Worm (Caenorhabditis elegans) whole organism, late embryonic: ENCODE measurements around the gene F13D12.3.
A peak's percentile ranks its signal among the peaks of the same experiment; 100 is the strongest.

ENCODE experiments used
- C38D4.7 ChIP-seq: fragments of 200-800 bp; sonication (Bioruptor generic); optimal IDR thresholded peaks from 2 replicates; lab custom pipeline; 2018; ENCODE audit warnings: mild to moderate bottlenecking, missing genetic modification characterization, moderate library complexity, missing compliant biosample characterization
- F13H6.1 ChIP-seq: sonication (generic microtip); optimal IDR thresholded peaks from 2 replicates; lab custom pipeline; 2016; ENCODE audit warnings: missing genetic modification characterization, missing compliant biosample characterization
- K09A11.1 ChIP-seq: sonication (generic microtip); optimal IDR thresholded peaks from 2 replicates; lab custom pipeline; 2017; ENCODE audit warnings: antibody characterized with exemption, mild to moderate bottlenecking, missing genetic modification characterization, missing compliant biosample characterization; ENCODE audit not compliant: insufficient read depth
- Y22D7AL.16 ChIP-seq: sonication (generic microtip); optimal IDR thresholded peaks from 2 replicates; lab custom pipeline; 2016; ENCODE audit warnings: missing genetic modification characterization, missing compliant biosample characterization
- ahr-1 ChIP-seq: sonication (generic microtip); optimal IDR thresholded peaks from 2 replicates; lab custom pipeline; 2016; ENCODE audit warnings: missing genetic modification characterization, missing compliant biosample characterization
- ama-1 ChIP-seq: fragments of 150-350 bp; optimal IDR thresholded peaks from 2 replicates; lab custom pipeline; 2014
- ceh-14 ChIP-seq: sonication (generic microtip); optimal IDR thresholded peaks from 2 replicates; lab custom pipeline; 2016; ENCODE audit warnings: missing genotype, missing genetic modification characterization, missing compliant biosample characterization
- ceh-19 ChIP-seq: fragments of 200-800 bp; sonication (Bioruptor generic); optimal IDR thresholded peaks from 2 replicates; lab custom pipeline; 2018; ENCODE audit warnings: mild to moderate bottlenecking, missing genetic modification characterization, missing compliant biosample characterization
- ceh-2 ChIP-seq: sonication (generic microtip); optimal IDR thresholded peaks from 2 replicates; lab custom pipeline; 2016; ENCODE audit warnings: missing genotype, missing genetic modification characterization, missing compliant biosample characterization
- ceh-22 ChIP-seq: sonication (generic microtip); optimal IDR thresholded peaks from 2 replicates; lab custom pipeline; 2017; ENCODE audit warnings: missing biosample characterization, missing genetic modification characterization
- ceh-30 ChIP-seq: fragments of 150-350 bp; optimal IDR thresholded peaks from 2 replicates; lab custom pipeline; 2014; ENCODE audit warnings: missing biosample characterization, missing genetic modification characterization
- ceh-6 ChIP-seq: fragments of 200-800 bp; sonication (Bioruptor generic); optimal IDR thresholded peaks from 2 replicates; lab custom pipeline; 2018; ENCODE audit warnings: mild to moderate bottlenecking, missing genetic modification characterization, missing compliant biosample characterization
- che-1 ChIP-seq: sonication (generic microtip); optimal IDR thresholded peaks from 2 replicates; lab custom pipeline; 2016; ENCODE audit warnings: mild to moderate bottlenecking, missing genetic modification characterization, missing compliant biosample characterization
- dve-1 ChIP-seq: sonication (generic microtip); optimal IDR thresholded peaks from 2 replicates; lab custom pipeline; 2017; ENCODE audit warnings: antibody characterized with exemption, mild to moderate bottlenecking, missing genetic modification characterization, missing compliant biosample characterization
- elt-2 ChIP-seq: sonication (generic microtip); optimal IDR thresholded peaks from 2 replicates; lab custom pipeline; 2016; ENCODE audit warnings: missing genetic modification reagents, missing genetic modification characterization, missing compliant biosample characterization
- elt-4 ChIP-seq: sonication (generic microtip); optimal IDR thresholded peaks from 2 replicates; lab custom pipeline; 2016; ENCODE audit warnings: missing genetic modification characterization, missing compliant biosample characterization
- ets-4 ChIP-seq: sonication (generic microtip); optimal IDR thresholded peaks from 2 replicates; lab custom pipeline; 2016; ENCODE audit warnings: missing genetic modification characterization, missing compliant biosample characterization
- eyg-1 ChIP-seq: sonication (generic microtip); optimal IDR thresholded peaks from 2 replicates; lab custom pipeline; 2016; ENCODE audit warnings: missing genotype, missing genetic modification characterization, missing compliant biosample characterization
- fax-1 ChIP-seq: sonication (generic microtip); optimal IDR thresholded peaks from 2 replicates; lab custom pipeline; 2016; ENCODE audit warnings: missing genotype, missing genetic modification characterization, missing compliant biosample characterization
- fkh-10 ChIP-seq: fragments of 150-350 bp; optimal IDR thresholded peaks from 2 replicates; lab custom pipeline; 2014; ENCODE audit warnings: missing biosample characterization, missing genetic modification reagents, missing genetic modification characterization
- fkh-6 ChIP-seq: sonication (generic microtip); optimal IDR thresholded peaks from 2 replicates; lab custom pipeline; 2016; ENCODE audit warnings: missing genetic modification characterization, missing compliant biosample characterization
- gmeb-2 ChIP-seq: sonication (generic microtip); optimal IDR thresholded peaks from 2 replicates; lab custom pipeline; 2016; ENCODE audit warnings: missing genetic modification characterization, inconsistent platforms, missing compliant biosample characterization
- hlh-13 ChIP-seq: fragments of 200-800 bp; sonication (Bioruptor generic); optimal IDR thresholded peaks from 2 replicates; lab custom pipeline; 2018; ENCODE audit warnings: mild to moderate bottlenecking, missing genetic modification characterization, missing compliant biosample characterization
- hlh-15 ChIP-seq: sonication (generic microtip); optimal IDR thresholded peaks from 2 replicates; lab custom pipeline; 2016; ENCODE audit warnings: missing genetic modification characterization, missing compliant biosample characterization
- hlh-30 ChIP-seq: sonication (generic microtip); optimal IDR thresholded peaks from 2 replicates; lab custom pipeline; 2017; ENCODE audit warnings: antibody characterized with exemption, missing genetic modification characterization, missing compliant biosample characterization; ENCODE audit not compliant: insufficient read depth
- hlh-6 ChIP-seq: sonication (generic microtip); optimal IDR thresholded peaks from 2 replicates; lab custom pipeline; 2016; ENCODE audit warnings: missing genotype, missing genetic modification characterization, missing compliant biosample characterization
- hlh-8 ChIP-seq: sonication (generic microtip); optimal IDR thresholded peaks from 2 replicates; lab custom pipeline; 2016; ENCODE audit warnings: missing genotype, missing genetic modification characterization, missing compliant biosample characterization
- lim-6 ChIP-seq: sonication (generic microtip); optimal IDR thresholded peaks from 2 replicates; lab custom pipeline; 2016; ENCODE audit warnings: missing genetic modification characterization, missing compliant biosample characterization
- madf-2 ChIP-seq: sonication (generic microtip); optimal IDR thresholded peaks from 2 replicates; lab custom pipeline; 2017; ENCODE audit warnings: missing genetic modification characterization, missing compliant biosample characterization
- mec-3 ChIP-seq: sonication (generic microtip); optimal IDR thresholded peaks from 2 replicates; lab custom pipeline; 2016; ENCODE audit warnings: borderline replicate concordance, missing genetic modification characterization, missing compliant biosample characterization
- nfya-1 ChIP-seq: sonication (generic microtip); optimal IDR thresholded peaks from 2 replicates; lab custom pipeline; 2017; ENCODE audit warnings: missing genetic modification characterization, mild to moderate bottlenecking, missing compliant biosample characterization, antibody characterized with exemption, moderate library complexity
- nhr-11 ChIP-seq: fragments of 150-350 bp; optimal IDR thresholded peaks from 2 replicates; lab custom pipeline; 2014; ENCODE audit warnings: missing biosample characterization, missing genetic modification characterization
- npax-4 ChIP-seq: sonication (generic microtip); optimal IDR thresholded peaks from 2 replicates; lab custom pipeline; 2016; ENCODE audit warnings: missing genetic modification characterization, missing compliant biosample characterization
- odd-2 ChIP-seq: sonication (generic microtip); optimal IDR thresholded peaks from 2 replicates; lab custom pipeline; 2017; ENCODE audit warnings: antibody characterized with exemption, mild to moderate bottlenecking, missing genetic modification characterization, missing compliant biosample characterization
- pag-3 ChIP-seq: sonication (generic microtip); optimal IDR thresholded peaks from 2 replicates; lab custom pipeline; 2016; ENCODE audit warnings: missing compliant biosample characterization, missing genetic modification characterization, borderline replicate concordance
- pha-4 ChIP-seq: fragments of 150-350 bp; optimal IDR thresholded peaks from 2 replicates; lab custom pipeline; 2018; ENCODE audit warnings: missing biosample characterization, missing genetic modification reagents, missing genetic modification characterization
- pqm-1 ChIP-seq: sonication (generic microtip); optimal IDR thresholded peaks from 2 replicates; lab custom pipeline; 2016; ENCODE audit warnings: missing genetic modification characterization, missing compliant biosample characterization
- rnt-1 ChIP-seq: sonication (generic microtip); optimal IDR thresholded peaks from 2 replicates; lab custom pipeline; 2016; ENCODE audit warnings: missing genetic modification characterization, missing compliant biosample characterization
- sdc-2 ChIP-seq: sonication (generic microtip); optimal IDR thresholded peaks from 2 replicates; lab custom pipeline; 2016; ENCODE audit warnings: missing genotype, missing genetic modification characterization, missing compliant biosample characterization
- sox-2 ChIP-seq: fragments of 200-800 bp; sonication (Bioruptor generic); IDR thresholded peaks from 2 replicates; pipeline ENCODE4 v1.3.6; 2022; ENCODE audit warnings: missing genetic modification reagents, missing genetic modification characterization, missing compliant biosample characterization
- tbx-2 ChIP-seq: sonication (generic microtip); optimal IDR thresholded peaks from 2 replicates; lab custom pipeline; 2016; ENCODE audit warnings: missing genetic modification characterization, missing compliant biosample characterization
- ttx-3 ChIP-seq: sonication (generic microtip); optimal IDR thresholded peaks from 2 replicates; lab custom pipeline; 2016; ENCODE audit warnings: missing genetic modification reagents, missing genetic modification characterization, missing compliant biosample characterization
- unc-3 ChIP-seq, 2 experiments: fragments of 200-800 bp in 1 of 2; sonication (Bioruptor generic) in 1 of 2; sonication (generic microtip) in 1 of 2; conservative IDR thresholded peaks in 1 of 2; optimal IDR thresholded peaks in 1 of 2; 2 replicates each; pipeline versions ENCODE4 v1.3.6 to Lab custom; 2016 to 2022; ENCODE audit warnings: missing compliant biosample characterization in 2 of 2, missing genetic modification characterization in 2 of 2, missing genetic modification reagents in 1 of 2
- ztf-16 ChIP-seq: sonication (generic microtip); optimal IDR thresholded peaks from 2 replicates; lab custom pipeline; 2017; ENCODE audit warnings: missing genetic modification characterization, missing compliant biosample characterization

F13D12.3 gene

DNA sequence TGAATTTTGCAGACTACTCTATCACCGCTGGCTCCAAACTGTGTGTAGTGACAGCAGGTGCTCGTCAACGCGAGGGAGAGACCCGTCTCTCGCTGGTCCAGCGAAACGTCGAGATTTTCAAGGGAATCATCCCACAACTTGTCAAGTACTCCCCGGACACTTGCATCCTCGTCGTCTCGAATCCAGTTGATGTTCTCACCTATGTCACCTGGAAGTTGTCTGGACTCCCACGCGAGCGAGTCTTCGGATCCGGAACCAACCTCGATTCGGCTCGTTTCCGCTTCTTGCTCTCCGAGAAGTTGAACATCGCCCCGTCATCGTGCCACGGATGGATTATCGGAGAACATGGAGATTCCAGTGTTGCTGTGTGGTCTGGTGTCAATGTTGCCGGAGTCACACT, 5.4 kb downstream of the F13D12.3 start:
- TF ChIP-seq C38D4.7 (no peak), F13H6.1 (tag; lab: Kevin White, UChicago) (no peak), rnt-1 (tag; lab: Kevin White, UChicago) (no peak), tbx-2 (tag; lab: Kevin White, UChicago) (no peak), ceh-30 (no peak), hlh-6 (tag; lab: Kevin White, UChicago) (no peak), che-1 (no peak), ahr-1 (tag; lab: Kevin White, UChicago) (no peak), pag-3 (tag; lab: Kevin White, UChicago) (no peak), sdc-2 (no peak), fax-1 (no peak), npax-4 (tag; lab: Kevin White, UChicago) (no peak)

DNA sequence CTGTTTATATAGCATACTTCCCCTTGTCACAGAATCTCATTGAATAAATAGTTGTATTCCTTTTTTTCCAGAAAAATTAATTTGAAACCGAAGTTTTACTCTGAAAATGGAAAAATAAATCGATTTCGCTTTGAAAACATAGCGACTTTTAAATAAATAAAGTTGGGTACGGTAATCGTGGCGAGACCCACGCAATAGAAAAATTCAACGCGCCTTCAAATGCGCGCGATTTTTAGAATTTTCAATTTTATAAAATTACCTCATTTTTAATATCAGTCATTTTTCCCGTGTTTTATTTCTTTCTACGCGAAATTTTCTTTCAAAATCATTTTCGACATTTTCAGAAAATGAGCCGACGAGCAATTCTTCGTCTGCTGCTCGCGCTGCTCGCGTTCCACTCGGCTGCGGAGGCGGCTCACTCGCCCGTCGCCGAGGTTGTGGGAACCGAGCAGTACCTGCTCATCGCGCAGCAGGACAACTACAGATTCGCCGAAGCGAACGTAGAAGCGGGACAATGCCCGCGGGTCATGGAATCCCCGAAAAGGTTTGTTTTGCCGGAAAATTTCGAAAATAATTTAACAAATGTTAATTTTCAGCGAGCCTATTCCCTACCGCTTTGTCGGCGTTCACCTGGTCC, 6.4 kb downstream of the F13D12.3 start, which contains the start of gene F13D12.5:
F13D12.5 (plus strand) TSS at position 345 of the 637 bp plus-strand sequence.
- TF ChIP-seq elt-2 (tag; lab: Kevin White, UChicago) (no peak), npax-4 (tag; lab: Kevin White, UChicago) (no peak), ceh-14 (tag; lab: Kevin White, UChicago) (no peak), hlh-13 (GFP tag; lab: Kevin White, UChicago) (no peak), K09A11.1 (tag; lab: Kevin White, UChicago) (no peak), ets-4 (no peak), fkh-10 (GFP tag; lab: Kevin White, UChicago) (no peak), sox-2 (no peak), lim-6 (tag; lab: Kevin White, UChicago) (no peak), nfya-1 (no peak), odd-2 (tag; lab: Kevin White, UChicago) (no peak), ttx-3 (tag; lab: Kevin White, UChicago) (no peak), eyg-1 (tag; lab: Kevin White, UChicago) (no peak), unc-3 (GFP tag; conservative IDR thresholded peaks at IDR 0.05; lab: Robert Waterston, UW) (no peak), unc-3 (tag; optimal IDR thresholded peaks at IDR 0.05; lab: Kevin White, UChicago) (no peak), elt-4 (tag; lab: Kevin White, UChicago) (no peak), hlh-6 (tag; lab: Kevin White, UChicago) (no peak)

- TF ChIP-seq madf-2 (tag; lab: Kevin White, UChicago) (no peak), hlh-15 (tag; lab: Kevin White, UChicago) (no peak), C38D4.7 (no peak), K09A11.1 (tag; lab: Kevin White, UChicago) (no peak), hlh-8 (tag; lab: Kevin White, UChicago) (no peak), fkh-6 (tag; lab: Kevin White, UChicago) (no peak), ama-1 (lab: Kevin White, UChicago) (no peak), dve-1 (tag; lab: Kevin White, UChicago) (no peak), pqm-1 (tag; lab: Kevin White, UChicago) (no peak)
Observed at ce11 chrII:11727438-11727837, 7.2 kb downstream of the F13D12.3 start.

DNA sequence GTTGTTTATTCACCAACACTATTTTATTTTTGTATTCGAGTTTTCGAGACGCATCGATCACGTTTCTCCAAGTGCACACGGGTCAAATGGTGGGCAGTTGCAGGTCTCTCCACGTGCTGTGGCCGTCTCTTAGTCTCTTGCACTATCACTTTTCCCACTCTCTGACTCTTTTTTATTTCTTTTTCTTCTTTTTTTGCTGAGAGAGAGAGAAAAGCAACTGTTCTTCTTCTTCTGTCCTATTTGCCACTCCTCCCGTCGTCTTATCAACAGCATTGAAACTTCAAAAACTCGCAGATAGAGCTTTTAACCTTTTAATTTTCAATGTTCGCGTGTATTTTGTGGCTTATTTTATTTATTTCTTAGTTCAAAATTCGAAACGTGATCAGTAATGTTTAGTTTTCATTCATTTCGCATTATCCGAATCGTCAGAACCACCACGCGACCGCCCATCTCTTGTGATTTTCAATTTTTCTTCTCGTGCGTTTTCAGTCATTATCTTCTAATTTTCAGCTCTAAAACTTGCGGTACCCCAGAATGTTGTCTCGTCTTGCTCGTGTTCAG, 8.4 kb downstream of the F13D12.3 start, which contains the start of gene alh-8:
alh-8 (plus strand) TSS at position 511 of the 561 bp plus-strand sequence.
- TF ChIP-seq nfya-1 (peak; percentile 20), ceh-2 (tag; lab: Kevin White, UChicago) (no peak), ceh-6 (GFP tag; lab: Kevin White, UChicago) (no peak), elt-4 (tag; lab: Kevin White, UChicago) (no peak), Y22D7AL.16 (tag; lab: Kevin White, UChicago) (no peak), pha-4 (tag; lab: Kevin White, UChicago) (no peak), hlh-30 (tag; lab: Kevin White, UChicago) (peak; percentile 73), nhr-11 (tag; lab: Kevin White, UChicago) (no peak), dve-1 (tag; lab: Kevin White, UChicago) (no peak), ceh-19 (GFP tag; lab: Kevin White, UChicago) (no peak), fkh-10 (GFP tag; lab: Kevin White, UChicago) (no peak), tbx-2 (tag; lab: Kevin White, UChicago) (peak; percentile 20), mec-3 (tag; lab: Kevin White, UChicago) (no peak), gmeb-2 (tag; lab: Kevin White, UChicago) (no peak), ceh-22 (tag; lab: Kevin White, UChicago) (no peak), ztf-16 (tag; lab: Kevin White, UChicago) (no peak), che-1 (no peak), hlh-6 (tag; lab: Kevin White, UChicago) (no peak)
